Fruit fly (Drosophila melanogaster): ENCODE data around the gene Gr10a.

Gene Gr10a

DNA sequence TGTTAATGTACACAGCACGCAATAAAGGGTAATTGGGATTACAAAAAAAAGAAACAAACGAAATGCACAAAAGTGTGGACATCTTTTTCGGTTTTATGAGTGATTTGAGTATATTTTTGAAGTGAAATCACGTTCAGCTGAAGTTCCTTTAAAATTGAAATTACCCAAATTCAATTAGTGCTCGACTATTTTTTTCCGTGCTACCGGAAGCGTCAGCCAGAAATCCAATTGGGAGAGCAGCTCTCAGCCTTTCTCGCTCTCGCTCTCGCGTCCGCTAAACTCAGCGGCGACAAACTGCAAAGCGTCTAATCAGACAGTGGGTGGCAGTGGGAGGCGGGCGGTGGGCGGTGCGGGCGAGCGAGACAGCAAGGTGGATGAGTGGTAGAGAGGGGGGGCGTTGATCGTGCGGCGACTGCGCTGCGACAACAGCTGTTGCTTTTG is 6.1 kb upstream of the Gr10a start (continued):
- TF ChIP-seq lilli (GFP tag; optimal IDR thresholded peaks at IDR 0.05): peak; percentile 91
- TF ChIP-seq bsh (GFP tag; optimal IDR thresholded peaks at IDR 0.05): peak in 1 of 2 experiments; percentile 79
- TF ChIP-seq Asciz (GFP tag; optimal IDR thresholded peaks at IDR 0.05): peak; percentile 82
- TF ChIP-seq al (GFP tag; IDR thresholded peaks at IDR 0.05): peak; percentile 86
- TF ChIP-seq Xbp1 (GFP tag; optimal IDR thresholded peaks at IDR 0.05): peak; percentile 91
- TF ChIP-seq CG34376 (GFP tag; optimal IDR thresholded peaks at IDR 0.05): peak; percentile 43
- peak; percentile 85 for TF ChIP-seq CG9817 (tag; optimal IDR thresholded peaks at IDR 0.05)
- peak; percentile 65 for TF ChIP-seq Vsx1 (GFP tag; optimal IDR thresholded peaks at IDR 0.05)
- TF ChIP-seq CG15269 (tag; optimal IDR thresholded peaks at IDR 0.05): peak; percentile 94
- TF ChIP-seq CG17829 (tag; optimal IDR thresholded peaks at IDR 0.05): peak; percentile 74
- TF ChIP-seq CG3065 (GFP tag; optimal IDR thresholded peaks at IDR 0.05): peak; percentile 66
- peak; percentile 95 for TF ChIP-seq Hmr (GFP tag; optimal IDR thresholded peaks at IDR 0.05)
- peak; percentile 82 for TF ChIP-seq gsb (GFP tag; IDR thresholded peaks at IDR 0.05)
- TF ChIP-seq tup (GFP tag; optimal IDR thresholded peaks at IDR 0.05): peak; percentile 74
- peak; percentile 70 for TF ChIP-seq kay (GFP tag; optimal IDR thresholded peaks at IDR 0.05)
- peak; percentile 64 for TF ChIP-seq CG3407 (GFP tag; optimal IDR thresholded peaks at IDR 0.05)
- peak; percentile 78 for TF ChIP-seq CG11093 (GFP tag; IDR thresholded peaks at IDR 0.05)
- TF ChIP-seq Eip74EF (GFP tag; optimal IDR thresholded peaks at IDR 0.05): peak in 1 of 2 experiments; percentile 97
- TF ChIP-seq Hand (GFP tag; optimal IDR thresholded peaks at IDR 0.05): peak; percentile 88
- no peak for TF ChIP-seq Spps (tag; optimal IDR thresholded peaks at IDR 0.05)
- no peak for TF ChIP-seq hbn (GFP tag; IDR thresholded peaks at IDR 0.05; ENCODE audit: partially characterized antibody)
- peak; percentile 70 for TF ChIP-seq onecut (GFP tag; IDR thresholded peaks at IDR 0.05)
- peak; percentile 53 for TF ChIP-seq trem (tag; optimal IDR thresholded peaks at IDR 0.05)
- peak; percentile 16 for TF ChIP-seq YL-1 (GFP tag; optimal IDR thresholded peaks at IDR 0.05)
- no peak for TF ChIP-seq br (optimal IDR thresholded peaks at IDR 0.05)
- TF ChIP-seq fru (optimal IDR thresholded peaks at IDR 0.05): no peak
- peak; percentile 72 for TF ChIP-seq CG12104 (GFP tag; optimal IDR thresholded peaks at IDR 0.05)
- peak; percentile 88; the same call in 1 of the 2 replicates for TF ChIP-seq CG8765 (GFP tag; IDR thresholded peaks at IDR 0.05)
- no peak for TF ChIP-seq vnd (GFP tag; IDR thresholded peaks at IDR 0.05; ENCODE audit: partially characterized antibody)
- TF ChIP-seq CG11504 (tag; optimal IDR thresholded peaks at IDR 0.05): peak; percentile 92
- peak; percentile 79 for TF ChIP-seq CG11560 (tag; IDR thresholded peaks at IDR 0.05)
- TF ChIP-seq unc-4 (GFP tag; IDR thresholded peaks at IDR 0.05; ENCODE audit: partially characterized antibody): no peak
- TF ChIP-seq NFAT (GFP tag; IDR thresholded peaks at IDR 0.05): peak; percentile 82
- peak; percentile 94 for TF ChIP-seq gem (tag; optimal IDR thresholded peaks at IDR 0.05)
- TF ChIP-seq gsb-n (tag; optimal IDR thresholded peaks at IDR 0.05): peak; percentile 68
- peak; percentile 92 for TF ChIP-seq CG1647 (GFP tag; optimal IDR thresholded peaks at IDR 0.05)
- TF ChIP-seq Dad (GFP tag; optimal IDR thresholded peaks at IDR 0.05): peak; percentile 88
- TF ChIP-seq Stat92E (GFP tag; optimal IDR thresholded peaks at IDR 0.05): no peak
- TF ChIP-seq Tbp (GFP tag; optimal IDR thresholded peaks at IDR 0.05): no peak
- TF ChIP-seq CG11398 (GFP tag; optimal IDR thresholded peaks at IDR 0.05): peak; percentile 85
- peak; percentile 75; the same call in 1 of the 2 replicates for TF ChIP-seq dati (GFP tag; IDR thresholded peaks at IDR 0.05)
- TF ChIP-seq trh (GFP tag; optimal IDR thresholded peaks at IDR 0.05): peak; percentile 58
- TF ChIP-seq CG12744 (GFP tag; optimal IDR thresholded peaks at IDR 0.05): peak; percentile 88
- TF ChIP-seq Mrtf (GFP tag; IDR thresholded peaks at IDR 0.05): peak; percentile 85
- peak in 1 of 3 experiments; percentile 39 for TF ChIP-seq lola (GFP tag; optimal IDR thresholded peaks at IDR 0.05)
- peak; percentile 89 for TF ChIP-seq CG8924 (tag; optimal IDR thresholded peaks at IDR 0.05)
- TF ChIP-seq CG31388 (GFP tag; optimal IDR thresholded peaks at IDR 0.05): peak; percentile 60
- peak; percentile 96 for TF ChIP-seq sens (GFP tag)
- no peak for TF ChIP-seq CG33557 (GFP tag; optimal IDR thresholded peaks at IDR 0.05)
- peak; percentile 93 for TF ChIP-seq CG13624 (GFP tag; optimal IDR thresholded peaks at IDR 0.05)
